Worm (Caenorhabditis elegans) whole organism, L3 larva: Measurements from ENCODE around the gene lips-8.
A peak's percentile ranks its signal among the peaks of the same experiment; 100 is the strongest.

Experiments used
- R02D3.7 ChIP-seq: fragments of 150-350 bp; optimal IDR thresholded peaks from 2 replicates; lab custom pipeline; 2014; ENCODE audit warnings: missing biosample characterization, missing genetic modification characterization
- ZK546.5 ChIP-seq: sonication (generic microtip); optimal IDR thresholded peaks from 2 replicates; lab custom pipeline; 2017; ENCODE audit warnings: missing biosample characterization, missing genetic modification characterization
- aly-2 ChIP-seq: fragments of 150-350 bp; optimal IDR thresholded peaks from 2 replicates; lab custom pipeline; 2014; ENCODE audit warnings: missing biosample characterization, missing genetic modification characterization
- ama-1 ChIP-seq: fragments of 150-350 bp; optimal IDR thresholded peaks from 2 replicates; lab custom pipeline; 2018
- ceh-28 ChIP-seq: fragments of 150-350 bp; optimal IDR thresholded peaks from 2 replicates; lab custom pipeline; 2014; ENCODE audit warnings: missing biosample characterization, missing genetic modification reagents, missing genetic modification characterization
- ceh-9 ChIP-seq: sonication (generic microtip); optimal IDR thresholded peaks from 2 replicates; lab custom pipeline; 2018; ENCODE audit warnings: missing biosample characterization, missing genetic modification characterization
- daf-12 ChIP-seq: fragments of 150-350 bp; optimal IDR thresholded peaks from 2 replicates; lab custom pipeline; 2014; ENCODE audit warnings: missing biosample characterization, missing genetic modification reagents, missing genetic modification characterization
- egl-27 ChIP-seq: sonication (generic microtip); optimal IDR thresholded peaks from 4 replicates; lab custom pipeline; 2017; ENCODE audit warnings: missing biosample characterization, missing genetic modification reagents, missing genetic modification characterization
- egl-5 ChIP-seq: fragments of 150-350 bp; optimal IDR thresholded peaks from 2 replicates; lab custom pipeline; 2017; ENCODE audit warnings: missing biosample characterization, missing genetic modification reagents, missing genetic modification characterization, inconsistent platforms
- elt-2 ChIP-seq: sonication (generic microtip); optimal IDR thresholded peaks from 2 replicates; lab custom pipeline; 2016; ENCODE audit warnings: missing genetic modification reagents, mild to moderate bottlenecking, missing genetic modification characterization, missing compliant biosample characterization
- elt-3 ChIP-seq, 3 experiments: fragments of 150-350 bp in 1 of 3; sonication (generic microtip) in 2 of 3; optimal IDR thresholded peaks; 2 replicates in 2 of 3; 4 replicates in 1 of 3; lab custom pipeline; 2014 to 2017; ENCODE audit warnings: missing biosample characterization in 3 of 3, missing genetic modification characterization in 3 of 3
- eor-1 ChIP-seq, 2 experiments: fragments of 150-350 bp; optimal IDR thresholded peaks; 2 replicates each; lab custom pipeline; 2014 to 2018; ENCODE audit warnings: missing biosample characterization in 2 of 2, missing genetic modification characterization in 2 of 2
- fkh-2 ChIP-seq: fragments of 150-350 bp; optimal IDR thresholded peaks from 2 replicates; lab custom pipeline; 2014; ENCODE audit warnings: missing biosample characterization, missing genetic modification reagents, missing genetic modification characterization
- fos-1 ChIP-seq: fragments of 150-350 bp; optimal IDR thresholded peaks from 2 replicates; lab custom pipeline; 2014; ENCODE audit warnings: missing biosample characterization, missing genetic modification characterization
- hmg-11 ChIP-seq: sonication (generic microtip); optimal IDR thresholded peaks from 2 replicates; lab custom pipeline; 2016; ENCODE audit warnings: missing genetic modification characterization, missing compliant biosample characterization
- lin-15B ChIP-seq: fragments of 150-350 bp; optimal IDR thresholded peaks from 2 replicates; lab custom pipeline; 2014; ENCODE audit warnings: missing biosample characterization, missing genetic modification characterization
- lin-39 ChIP-seq: fragments of 150-350 bp; optimal IDR thresholded peaks from 2 replicates; lab custom pipeline; 2018; ENCODE audit warnings: missing biosample characterization, missing genetic modification reagents, missing genetic modification characterization
- lsy-12 ChIP-seq: sonication (generic microtip); optimal IDR thresholded peaks from 2 replicates; lab custom pipeline; 2016; ENCODE audit warnings: mild to moderate bottlenecking, missing genetic modification characterization, missing compliant biosample characterization
- mdl-1 ChIP-seq: fragments of 150-350 bp; optimal IDR thresholded peaks from 2 replicates; lab custom pipeline; 2014; ENCODE audit warnings: missing biosample characterization, missing genetic modification characterization
- mml-1 ChIP-seq: fragments of 150-350 bp; sonication (generic microtip); optimal IDR thresholded peaks from 3 replicates; lab custom pipeline; 2014; ENCODE audit warnings: missing biosample characterization, missing genetic modification characterization
- nhr-12 ChIP-seq: fragments of 150-350 bp; optimal IDR thresholded peaks from 2 replicates; lab custom pipeline; 2014; ENCODE audit warnings: missing biosample characterization, missing genetic modification characterization
- nhr-23 ChIP-seq: fragments of 150-350 bp; optimal IDR thresholded peaks from 2 replicates; lab custom pipeline; 2014; ENCODE audit warnings: missing biosample characterization, missing genetic modification reagents, missing genetic modification characterization
- nhr-237 ChIP-seq: fragments of 150-350 bp; optimal IDR thresholded peaks from 2 replicates; lab custom pipeline; 2014; ENCODE audit warnings: missing biosample characterization, missing genetic modification characterization
- nhr-28 ChIP-seq: fragments of 150-350 bp; optimal IDR thresholded peaks from 2 replicates; lab custom pipeline; 2014; ENCODE audit warnings: missing biosample characterization, missing genetic modification characterization
- nhr-43 ChIP-seq: sonication (generic microtip); optimal IDR thresholded peaks from 2 replicates; lab custom pipeline; 2016; ENCODE audit warnings: mild to moderate bottlenecking, missing genetic modification characterization, missing compliant biosample characterization; ENCODE audit not compliant: poor library complexity, severe bottlenecking
- nhr-67 ChIP-seq: fragments of 150-350 bp; optimal IDR thresholded peaks from 2 replicates; lab custom pipeline; 2014; ENCODE audit warnings: missing biosample characterization, missing genetic modification characterization
- nhr-76 ChIP-seq: fragments of 150-350 bp; sonication (generic microtip); optimal IDR thresholded peaks from 5 replicates; lab custom pipeline; 2014; ENCODE audit warnings: missing biosample characterization, missing genetic modification characterization
- nhr-77 ChIP-seq: fragments of 150-350 bp; optimal IDR thresholded peaks from 2 replicates; lab custom pipeline; 2014; ENCODE audit warnings: missing biosample characterization, missing genetic modification characterization
- pha-4 ChIP-seq: fragments of 150-350 bp; optimal IDR thresholded peaks from 2 replicates; lab custom pipeline; 2014; ENCODE audit warnings: missing biosample characterization, missing genetic modification reagents, missing genetic modification characterization
- pqm-1 ChIP-seq: fragments of 150-350 bp; optimal IDR thresholded peaks from 2 replicates; lab custom pipeline; 2017; ENCODE audit warnings: missing biosample characterization, missing genetic modification characterization, inconsistent platforms
- sea-2 ChIP-seq: fragments of 150-350 bp; sonication (generic microtip); optimal IDR thresholded peaks from 4 replicates; lab custom pipeline; 2014; ENCODE audit warnings: missing biosample characterization, missing genetic modification reagents, missing genetic modification characterization
- skn-1 ChIP-seq: fragments of 150-350 bp; optimal IDR thresholded peaks from 2 replicates; lab custom pipeline; 2014; ENCODE audit warnings: missing biosample characterization, missing genetic modification characterization
- snpc-4 ChIP-seq: fragments of 150-350 bp; optimal IDR thresholded peaks from 2 replicates; lab custom pipeline; 2014; ENCODE audit warnings: missing biosample characterization, missing genetic modification characterization
- tbx-2 ChIP-seq: sonication (generic microtip); optimal IDR thresholded peaks from 2 replicates; lab custom pipeline; 2016; ENCODE audit warnings: mild to moderate bottlenecking, missing genetic modification characterization, missing compliant biosample characterization
- unc-39 ChIP-seq: sonication (generic microtip); optimal IDR thresholded peaks from 4 replicates; lab custom pipeline; 2017; ENCODE audit warnings: missing biosample characterization, missing genetic modification characterization
- unc-62 ChIP-seq: fragments of 150-350 bp; sonication (generic microtip); optimal IDR thresholded peaks from 4 replicates; lab custom pipeline; 2014; ENCODE audit warnings: missing biosample characterization, missing genetic modification reagents, missing genetic modification characterization
- zag-1 ChIP-seq: fragments of 150-350 bp; optimal IDR thresholded peaks from 2 replicates; lab custom pipeline; 2014; ENCODE audit warnings: missing biosample characterization, missing genetic modification characterization
- ztf-11 ChIP-seq: fragments of 150-350 bp; optimal IDR thresholded peaks from 2 replicates; lab custom pipeline; 2014; ENCODE audit warnings: missing biosample characterization, missing genetic modification characterization
- ztf-4 ChIP-seq: fragments of 150-350 bp; optimal IDR thresholded peaks from 2 replicates; lab custom pipeline; 2014; ENCODE audit warnings: missing biosample characterization, missing genetic modification characterization

Gene lips-8

ce11 chrX:14871780-14872179 lies 26.5 kb upstream of the lips-8 start, which contains the start of gene F31F6.2:
Gene F31F6.2, minus strand, starts transcription at chrX:14871880.
- TF ChIP-seq skn-1 (tag; lab: Kevin White, UChicago), result no peak
- no peak for TF ChIP-seq egl-27
- no peak for TF ChIP-seq lin-39 (tag; lab: Kevin White, UChicago)
- no peak for TF ChIP-seq R02D3.7 (tag; lab: Kevin White, UChicago)
- TF ChIP-seq sea-2 (GFP tag; lab: Kevin White, UChicago), result no peak
- TF ChIP-seq nhr-23 (tag; lab: Kevin White, UChicago), result no peak
- no peak for TF ChIP-seq lsy-12 (tag; lab: Kevin White, UChicago)
- TF ChIP-seq fos-1 (tag; lab: Kevin White, UChicago), result no peak
- TF ChIP-seq ztf-4 (tag; lab: Kevin White, UChicago), result no peak
- TF ChIP-seq fkh-2 (tag; lab: Kevin White, UChicago), result no peak
- no peak for TF ChIP-seq pqm-1 (tag; lab: Kevin White, UChicago)
- no peak for TF ChIP-seq nhr-28 (tag; lab: Kevin White, UChicago)
- TF ChIP-seq snpc-4 (tag; lab: Kevin White, UChicago), result no peak
- TF ChIP-seq lin-15B (tag; lab: Kevin White, UChicago), result no peak
- TF ChIP-seq elt-3 (tag; optimal IDR thresholded peaks at IDR 0.05; lab: Kevin White, UChicago), result no peak
- no peak for TF ChIP-seq tbx-2 (tag; lab: Kevin White, UChicago)

- TF ChIP-seq ama-1, result no peak
- no peak for TF ChIP-seq nhr-237
- TF ChIP-seq snpc-4 (tag; lab: Kevin White, UChicago), result no peak
- TF ChIP-seq unc-39 (tag; lab: Kevin White, UChicago), result no peak
- no peak for TF ChIP-seq tbx-2 (tag; lab: Kevin White, UChicago)
These were observed 25.4 kb upstream of the lips-8 start, which contains the start of gene F31F6.3 for ce11 chrX:14872817-14873469. Gene F31F6.3, minus strand, starts transcription at chrX:14872867.

- no peak for TF ChIP-seq ceh-9 (tag; lab: Kevin White, UChicago)
- TF ChIP-seq ama-1, result no peak
- no peak for TF ChIP-seq eor-1 (tag; optimal IDR thresholded peaks at IDR 0.05; lab: Kevin White, UChicago)
- TF ChIP-seq pha-4 (tag; lab: Kevin White, UChicago), result peak; percentile 51
- no peak for TF ChIP-seq snpc-4 (tag; lab: Kevin White, UChicago)
- no peak for TF ChIP-seq ztf-4 (tag; lab: Kevin White, UChicago)
These were observed 22.6 kb upstream of the lips-8 start, which contains the start of gene sssh-1 for ce11 chrX:14875668-14876067. Gene sssh-1, plus strand, starts transcription at chrX:14875968.

- TF ChIP-seq daf-12, result no peak
- no peak for TF ChIP-seq ztf-4 (tag; lab: Kevin White, UChicago)
- no peak for TF ChIP-seq nhr-67 (tag; lab: Kevin White, UChicago)
- TF ChIP-seq nhr-12 (tag; lab: Kevin White, UChicago), result no peak
- TF ChIP-seq lin-15B (tag; lab: Kevin White, UChicago), result no peak
- no peak for TF ChIP-seq unc-62
- no peak for TF ChIP-seq pqm-1 (tag; lab: Kevin White, UChicago)
- no peak for TF ChIP-seq mml-1 (tag; lab: Kevin White, UChicago)
- TF ChIP-seq ama-1, result no peak
- TF ChIP-seq eor-1 (tag; optimal IDR thresholded peaks at IDR 0.05; lab: Kevin White, UChicago), result no peak
- TF ChIP-seq nhr-23 (tag; lab: Kevin White, UChicago), result no peak
- no peak for TF ChIP-seq elt-3 (tag; optimal IDR thresholded peaks at IDR 0.05; lab: Kevin White, UChicago)
- TF ChIP-seq R02D3.7 (tag; lab: Kevin White, UChicago), result no peak
- TF ChIP-seq nhr-28 (tag; lab: Kevin White, UChicago), result no peak
These were observed 20.6 kb upstream of the lips-8 start for ce11 chrX:14877691-14878090.

- TF ChIP-seq nhr-67 (tag; lab: Kevin White, UChicago) (no peak), unc-62 (no peak), ceh-9 (tag; lab: Kevin White, UChicago) (no peak), skn-1 (tag; lab: Kevin White, UChicago) (no peak), nhr-76 (tag; lab: Kevin White, UChicago) (no peak)
These were observed 17.2 kb upstream of the lips-8 start, which contains the start of gene flp-8 for ce11 chrX:14881119-14881518. Gene flp-8, plus strand, starts transcription at chrX:14881419.

- no peak for TF ChIP-seq fkh-2 (tag; lab: Kevin White, UChicago)
- TF ChIP-seq mdl-1 (tag; lab: Kevin White, UChicago), result no peak
- no peak for TF ChIP-seq ceh-28 (tag; lab: Kevin White, UChicago)
- no peak for TF ChIP-seq aly-2
- no peak for TF ChIP-seq nhr-77 (tag; lab: Kevin White, UChicago)
- no peak for TF ChIP-seq elt-2
- TF ChIP-seq lsy-12 (tag; lab: Kevin White, UChicago), result no peak
- no peak for TF ChIP-seq ztf-11 (tag; lab: Kevin White, UChicago)
- no peak for TF ChIP-seq zag-1 (tag; lab: Kevin White, UChicago)
- TF ChIP-seq ceh-9 (tag; lab: Kevin White, UChicago), result no peak
- TF ChIP-seq ZK546.5, result no peak
- TF ChIP-seq daf-12, result no peak
- TF ChIP-seq nhr-43 (tag; lab: Kevin White, UChicago), result no peak
- TF ChIP-seq hmg-11 (tag; lab: Kevin White, UChicago), result no peak
- TF ChIP-seq ztf-4 (tag; lab: Kevin White, UChicago), result no peak
- no peak for TF ChIP-seq egl-5 (tag; lab: Kevin White, UChicago)
- TF ChIP-seq fos-1 (tag; lab: Kevin White, UChicago), result no peak
- no peak for TF ChIP-seq egl-27
- no peak for TF ChIP-seq nhr-237
These were observed 12.4 kb upstream of the lips-8 start for ce11 chrX:14885855-14886254.
